Worm (Caenorhabditis elegans) whole organism, young adult: Measurements from ENCODE around the gene F14F7.5.

Experiments
- B0019.2 ChIP-seq: fragments of 200-800 bp; sonication (Bioruptor generic); conservative IDR thresholded peaks from 2 replicates; pipeline ENCODE4 v1.3.6; 2022; ENCODE audit warnings: missing genetic modification reagents, missing genetic modification characterization, missing compliant biosample characterization
- B0035.1 ChIP-seq: sonication (generic microtip); optimal IDR thresholded peaks from 2 replicates; lab custom pipeline; 2016; ENCODE audit warnings: missing genetic modification characterization, mild to moderate bottlenecking, missing compliant biosample characterization, missing genotype, missing genetic modification reagents
- B0261.1 ChIP-seq: sonication (generic microtip); optimal IDR thresholded peaks from 2 replicates; lab custom pipeline; 2016; ENCODE audit warnings: mild to moderate bottlenecking, missing genetic modification characterization, moderate library complexity, missing compliant biosample characterization
- B0336.3 ChIP-seq: fragments of 200-800 bp; sonication (Bioruptor generic); IDR thresholded peaks from 2 replicates; pipeline ENCODE4 v1.3.6; 2022; ENCODE audit warnings: missing genetic modification characterization, missing compliant biosample characterization
- C06A6.2 ChIP-seq: fragments of 200-800 bp; sonication (Bioruptor generic); conservative IDR thresholded peaks from 2 replicates; pipeline ENCODE4 v1.3.6; 2022; ENCODE audit warnings: missing genetic modification characterization, missing compliant biosample characterization
- C17E4.6 ChIP-seq: fragments of 200-800 bp; sonication (Bioruptor generic); IDR thresholded peaks from 2 replicates; pipeline ENCODE4 v1.3.6; 2022; ENCODE audit warnings: missing genetic modification reagents, missing genetic modification characterization, missing compliant biosample characterization
- D2030.7 ChIP-seq: fragments of 200-800 bp; sonication (Bioruptor generic); IDR thresholded peaks from 2 replicates; pipeline ENCODE4 v1.3.6; 2022; ENCODE audit warnings: missing genetic modification reagents, missing genetic modification characterization, missing compliant biosample characterization
- F49E8.2 ChIP-seq: sonication (generic microtip); optimal IDR thresholded peaks from 3 replicates; lab custom pipeline; 2017; ENCODE audit warnings: missing genetic modification characterization, mild to moderate bottlenecking, missing compliant biosample characterization, antibody characterized with exemption, moderate library complexity; ENCODE audit not compliant: insufficient read depth
- F52B5.7 ChIP-seq: sonication (generic microtip); optimal IDR thresholded peaks from 2 replicates; lab custom pipeline; 2016; ENCODE audit warnings: mild to moderate bottlenecking, missing genetic modification characterization, missing compliant biosample characterization
- F57C9.4 ChIP-seq: sonication (generic microtip); optimal IDR thresholded peaks from 2 replicates; lab custom pipeline; 2017; ENCODE audit warnings: mild to moderate bottlenecking, missing genetic modification characterization, missing compliant biosample characterization
- K11D2.4 ChIP-seq: fragments of 200-800 bp; sonication (Bioruptor generic); IDR thresholded peaks from 2 replicates; pipeline ENCODE4 v1.3.6; 2022; ENCODE audit warnings: missing genetic modification reagents, missing genetic modification characterization, missing compliant biosample characterization
- T07F8.4 ChIP-seq: sonication (generic microtip); optimal IDR thresholded peaks from 2 replicates; lab custom pipeline; 2016; ENCODE audit warnings: mild to moderate bottlenecking, missing genetic modification characterization, moderate library complexity, missing compliant biosample characterization
- Y56A3A.18 ChIP-seq: fragments of 200-800 bp; sonication (Bioruptor generic); IDR thresholded peaks from 2 replicates; pipeline ENCODE4 v1.3.6; 2022; ENCODE audit warnings: missing genetic modification reagents, missing genetic modification characterization, missing compliant biosample characterization
- ama-1 ChIP-seq, 3 experiments: fragments of 150-350 bp in 1 of 3; sonication (generic microtip) in 2 of 3; optimal IDR thresholded peaks; 2 replicates each; lab custom pipeline; 2014 to 2018; ENCODE audit warnings: missing biosample characterization in 2 of 3, missing genetic modification characterization in 2 of 3, missing genetic modification reagents in 2 of 3
- aptf-3 ChIP-seq: fragments of 200-800 bp; sonication (Bioruptor generic); IDR thresholded peaks from 2 replicates; pipeline ENCODE4 v1.3.6; 2022; ENCODE audit warnings: missing genetic modification characterization, missing compliant biosample characterization
- atf-7 ChIP-seq: sonication (generic microtip); optimal IDR thresholded peaks from 2 replicates; lab custom pipeline; 2017; ENCODE audit warnings: mild to moderate bottlenecking, missing genetic modification characterization, missing compliant biosample characterization
- bed-1 ChIP-seq: fragments of 200-800 bp; sonication (Bioruptor generic); IDR thresholded peaks from 2 replicates; pipeline ENCODE4 v1.3.6; 2022; ENCODE audit warnings: missing genetic modification reagents, missing genetic modification characterization, missing compliant biosample characterization
- bed-2 ChIP-seq: fragments of 200-800 bp; sonication (Bioruptor generic); IDR thresholded peaks from 2 replicates; pipeline ENCODE4 v1.3.6; 2022; ENCODE audit warnings: missing genetic modification reagents, missing genetic modification characterization, missing compliant biosample characterization
- ceh-58 ChIP-seq: fragments of 200-800 bp; sonication (Bioruptor generic); IDR thresholded peaks from 2 replicates; pipeline ENCODE4 v1.3.6; 2022; ENCODE audit warnings: missing genetic modification characterization, missing compliant biosample characterization
- ceh-91 ChIP-seq: fragments of 200-800 bp; sonication (Bioruptor generic); IDR thresholded peaks from 2 replicates; pipeline ENCODE4 v1.3.6; 2022; ENCODE audit warnings: missing genetic modification reagents, missing genetic modification characterization, missing compliant biosample characterization
- die-1 ChIP-seq: sonication (generic microtip); optimal IDR thresholded peaks from 2 replicates; lab custom pipeline; 2016; ENCODE audit warnings: missing genotype, mild to moderate bottlenecking, missing genetic modification characterization, missing compliant biosample characterization
- dpff-1 ChIP-seq: sonication (generic microtip); optimal IDR thresholded peaks from 2 replicates; lab custom pipeline; 2017; ENCODE audit warnings: mild to moderate bottlenecking, missing genetic modification characterization, missing compliant biosample characterization
- efl-1 ChIP-seq: fragments of 150-350 bp; optimal IDR thresholded peaks from 2 replicates; lab custom pipeline; 2014; ENCODE audit warnings: missing biosample characterization, missing genetic modification reagents, missing genetic modification characterization
- egl-44 ChIP-seq: fragments of 200-800 bp; sonication (Bioruptor generic); IDR thresholded peaks from 2 replicates; pipeline ENCODE4 v1.3.6; 2022; ENCODE audit warnings: missing genetic modification reagents, missing genetic modification characterization, missing compliant biosample characterization
- gei-17 ChIP-seq: fragments of 200-800 bp; sonication (Bioruptor generic); optimal IDR thresholded peaks from 2 replicates; lab custom pipeline; 2018; ENCODE audit warnings: mild to moderate bottlenecking, missing genetic modification characterization, missing compliant biosample characterization
- hlh-12 ChIP-seq: sonication (generic microtip); optimal IDR thresholded peaks from 2 replicates; lab custom pipeline; 2016; ENCODE audit warnings: missing genetic modification characterization, missing compliant biosample characterization
- lag-1 ChIP-seq: fragments of 200-800 bp; sonication (Bioruptor generic); IDR thresholded peaks from 2 replicates; pipeline ENCODE4 v1.3.6; 2022; ENCODE audit warnings: missing genetic modification reagents, missing genetic modification characterization, missing compliant biosample characterization
- let-607 ChIP-seq, 2 experiments: fragments of 200-800 bp in 1 of 2; sonication (Bioruptor generic) in 1 of 2; sonication (generic microtip) in 1 of 2; optimal IDR thresholded peaks; 2 replicates each; lab custom pipeline; 2016 to 2018; ENCODE audit warnings: mild to moderate bottlenecking in 2 of 2, missing compliant biosample characterization in 2 of 2, missing genetic modification characterization in 2 of 2, moderate library complexity in 2 of 2, missing genotype in 1 of 2
- lin-35 ChIP-seq, 3 experiments: fragments of 150-350 bp in 2 of 3; sonication (generic microtip) in 1 of 3; optimal IDR thresholded peaks; 2 replicates each; lab custom pipeline; 2014 to 2018; ENCODE audit warnings: missing biosample characterization in 3 of 3, missing genetic modification characterization in 3 of 3, missing genetic modification reagents in 3 of 3
- lir-1 ChIP-seq: fragments of 200-800 bp; sonication (Bioruptor generic); conservative IDR thresholded peaks from 2 replicates; pipeline ENCODE4 v1.3.6; 2022; ENCODE audit warnings: missing genetic modification reagents, missing genetic modification characterization, missing compliant biosample characterization
- lsy-27 ChIP-seq: sonication (generic microtip); optimal IDR thresholded peaks from 2 replicates; lab custom pipeline; 2017; ENCODE audit warnings: missing genetic modification characterization, mild to moderate bottlenecking, missing compliant biosample characterization, antibody characterized with exemption, missing genotype, borderline replicate concordance; ENCODE audit not compliant: insufficient read depth
- mes-4 ChIP-seq: sonication (generic microtip); optimal IDR thresholded peaks from 2 replicates; lab custom pipeline; 2016; ENCODE audit warnings: missing genotype, missing genetic modification characterization, missing compliant biosample characterization
- nfya-1 ChIP-seq: sonication (generic microtip); optimal IDR thresholded peaks from 2 replicates; lab custom pipeline; 2017; ENCODE audit warnings: antibody characterized with exemption, missing compliant biosample characterization, missing genetic modification characterization, borderline replicate concordance; ENCODE audit not compliant: insufficient read depth
- nhr-120 ChIP-seq: fragments of 200-800 bp; sonication (Bioruptor generic); IDR thresholded peaks from 2 replicates; pipeline ENCODE4 v1.3.6; 2022; ENCODE audit warnings: missing genetic modification characterization, missing compliant biosample characterization
- nhr-27 ChIP-seq: fragments of 200-800 bp; sonication (Bioruptor generic); optimal IDR thresholded peaks from 2 replicates; lab custom pipeline; 2018; ENCODE audit warnings: mild to moderate bottlenecking, missing genetic modification characterization, moderate library complexity, missing compliant biosample characterization
- nhr-80 ChIP-seq: sonication (generic microtip); optimal IDR thresholded peaks from 2 replicates; lab custom pipeline; 2016; ENCODE audit warnings: missing genetic modification characterization, missing compliant biosample characterization
- rcor-1 ChIP-seq: fragments of 200-800 bp; sonication (Bioruptor generic); IDR thresholded peaks from 2 replicates; pipeline ENCODE4 v1.3.6; 2022; ENCODE audit warnings: missing genetic modification reagents, missing genetic modification characterization, missing compliant biosample characterization
- repo-1 ChIP-seq: sonication (generic microtip); optimal IDR thresholded peaks from 2 replicates; lab custom pipeline; 2017; ENCODE audit warnings: mild to moderate bottlenecking, missing genetic modification characterization, missing compliant biosample characterization
- somi-1 ChIP-seq: fragments of 200-800 bp; sonication (Bioruptor generic); optimal IDR thresholded peaks from 2 replicates; lab custom pipeline; 2018; ENCODE audit warnings: mild to moderate bottlenecking, missing genetic modification characterization, missing compliant biosample characterization
- sptf-2 ChIP-seq: fragments of 200-800 bp; sonication (Bioruptor generic); optimal IDR thresholded peaks from 2 replicates; lab custom pipeline; 2018; ENCODE audit warnings: mild to moderate bottlenecking, missing genetic modification characterization, missing compliant biosample characterization
- tbp1 ChIP-seq: fragments of 200-800 bp; sonication (Bioruptor generic); optimal IDR thresholded peaks from 2 replicates; lab custom pipeline; 2018; ENCODE audit warnings: mild to moderate bottlenecking, missing genetic modification characterization, missing compliant biosample characterization
- zfh-2 ChIP-seq: fragments of 200-800 bp; sonication (Bioruptor generic); conservative IDR thresholded peaks from 2 replicates; pipeline ENCODE4 v1.3.6; 2022; ENCODE audit warnings: missing genetic modification reagents, missing genetic modification characterization, missing compliant biosample characterization
- zim-3 ChIP-seq: sonication (generic microtip); optimal IDR thresholded peaks from 2 replicates; lab custom pipeline; 2017; ENCODE audit warnings: mild to moderate bottlenecking, missing genetic modification characterization, moderate library complexity, missing compliant biosample characterization
- ztf-3 ChIP-seq: fragments of 200-800 bp; sonication (Bioruptor generic); optimal IDR thresholded peaks from 2 replicates; lab custom pipeline; 2018; ENCODE audit warnings: mild to moderate bottlenecking, missing genetic modification characterization, missing compliant biosample characterization

The F14F7.5 gene

ce11 chrIII:13067884-13068767 lies 36.3 kb downstream of the F14F7.5 start (continued):
- peak; percentile 39 to 47 for TF ChIP-seq let-607 (tag; optimal IDR thresholded peaks at IDR 0.05; lab: Kevin White, UChicago)
- TF ChIP-seq Y56A3A.18 = 0 out of 2 replicates have a peak, but pooled peaks have one; percentile 41
- no peak for TF ChIP-seq lsy-27
- peak; percentile 81 for TF ChIP-seq nhr-80 (tag; lab: Kevin White, UChicago)
- TF ChIP-seq efl-1 (GFP tag; lab: Kevin White, UChicago) = no peak
- TF ChIP-seq B0261.1 (tag; lab: Kevin White, UChicago) = no peak
- no peak for TF ChIP-seq nfya-1 (tag; lab: Kevin White, UChicago)
- no peak for TF ChIP-seq B0019.2
- TF ChIP-seq ceh-91 = no peak

ce11 chrIII:13069416-13069815 lies 37.6 kb downstream of the F14F7.5 start:
- TF ChIP-seq ceh-58 (no peak), atf-7 (tag; lab: Kevin White, UChicago) (no peak), nhr-27 (tag; lab: Kevin White, UChicago) (no peak), die-1 (tag; lab: Kevin White, UChicago) (no peak), lin-35 (GFP tag; optimal IDR thresholded peaks at IDR 0.05; lab: Kevin White, UChicago) (no peak), sptf-2 (no peak), egl-44 (GFP tag; lab: Robert Waterston, UW) (no peak), aptf-3 (no peak), nhr-120 (GFP tag; lab: Robert Waterston, UW) (no peak), bed-2 (no peak), B0035.1 (tag; lab: Kevin White, UChicago) (no peak), lir-1 (GFP tag; lab: Robert Waterston, UW) (no peak), mes-4 (tag; lab: Kevin White, UChicago) (no peak), B0336.3 (GFP tag; lab: Robert Waterston, UW) (no peak), D2030.7 (GFP tag; lab: Robert Waterston, UW) (no peak), bed-1 (GFP tag; lab: Robert Waterston, UW) (no peak), nfya-1 (tag; lab: Kevin White, UChicago) (no peak), lsy-27 (no peak)

- TF ChIP-seq zim-3 (tag; lab: Kevin White, UChicago) (peak; percentile 77), atf-7 (tag; lab: Kevin White, UChicago) (peak; percentile 89), tbp1 (GFP tag; lab: Kevin White, UChicago) (peak; percentile 78), ztf-3 (peak; percentile 82), ceh-58 (no peak), dpff-1 (tag; lab: Kevin White, UChicago) (no peak), C17E4.6 (GFP tag; lab: Robert Waterston, UW) (peak; percentile 78), rcor-1 (GFP tag; lab: Robert Waterston, UW) (peak; percentile 76), F49E8.2 (tag; lab: Kevin White, UChicago) (no peak), F52B5.7 (tag; lab: Kevin White, UChicago) (peak; percentile 94), somi-1 (GFP tag; lab: Kevin White, UChicago) (peak; percentile 97), zfh-2 (GFP tag; lab: Robert Waterston, UW) (peak; percentile 99), gei-17 (GFP tag; lab: Kevin White, UChicago) (peak; percentile 62), C06A6.2 (GFP tag; lab: Robert Waterston, UW) (peak; percentile 90), F57C9.4 (peak; percentile 27), lag-1 (GFP tag; lab: Robert Waterston, UW) (no peak), T07F8.4 (peak; percentile 68), hlh-12 (tag; lab: Kevin White, UChicago) (no peak), K11D2.4 (GFP tag; lab: Robert Waterston, UW) (peak; percentile 95), let-607 (tag; optimal IDR thresholded peaks at IDR 0.05; lab: Kevin White, UChicago) (peak; percentile 58 to 78), repo-1 (tag; lab: Kevin White, UChicago) (peak; percentile 59), ama-1 (optimal IDR thresholded peaks at IDR 0.05; lab: Kevin White, UChicago) (peak; percentile 95), ama-1 (GFP tag; optimal IDR thresholded peaks at IDR 0.05; lab: Kevin White, UChicago) (no peak), lin-35 (GFP tag; optimal IDR thresholded peaks at IDR 0.05; lab: Kevin White, UChicago) (peak in 1 of 3 experiments; percentile 69)
These were observed 38.8 kb downstream of the F14F7.5 start, which contains the start of gene Y39E4B.6 for ce11 chrIII:13070548-13071050. Gene Y39E4B.6 (plus strand): TSS chrIII:13070756.
